Worm (Caenorhabditis elegans) whole organism, early embryonic: ENCODE measurements around the gene inx-2.

Experiments used
- B0310.2 ChIP-seq: sonication (generic microtip); optimal IDR thresholded peaks from 2 replicates; lab custom pipeline; 2016; ENCODE audit warnings: mild to moderate bottlenecking, missing genetic modification characterization, missing compliant biosample characterization
- aly-1 ChIP-seq: sonication (generic microtip); optimal IDR thresholded peaks from 2 replicates; lab custom pipeline; 2016; ENCODE audit warnings: missing genetic modification characterization, missing compliant biosample characterization
- ama-1 ChIP-seq: fragments of 150-350 bp; optimal IDR thresholded peaks from 2 replicates; lab custom pipeline; 2014
- ceh-13 ChIP-seq: fragments of 200-800 bp; sonication (Bioruptor generic); optimal IDR thresholded peaks from 2 replicates; lab custom pipeline; 2018; ENCODE audit warnings: mild to moderate bottlenecking, missing genetic modification characterization, missing compliant biosample characterization
- ceh-36 ChIP-seq: sonication (generic microtip); optimal IDR thresholded peaks from 2 replicates; lab custom pipeline; 2016; ENCODE audit warnings: missing genetic modification characterization, inconsistent platforms, missing compliant biosample characterization
- ets-7 ChIP-seq: sonication (generic microtip); optimal IDR thresholded peaks from 2 replicates; lab custom pipeline; 2016; ENCODE audit warnings: missing genotype, missing genetic modification characterization, missing compliant biosample characterization
- flt-1 ChIP-seq: fragments of 200-800 bp; sonication (Bioruptor generic); IDR thresholded peaks from 2 replicates; pipeline ENCODE4 v1.3.6; 2022; ENCODE audit warnings: missing genetic modification characterization, missing compliant biosample characterization
- hmbx-1 ChIP-seq: sonication (generic microtip); optimal IDR thresholded peaks from 2 replicates; lab custom pipeline; 2016; ENCODE audit warnings: mild to moderate bottlenecking, missing genetic modification characterization, missing compliant biosample characterization
- hnd-1 ChIP-seq: sonication (generic microtip); optimal IDR thresholded peaks from 2 replicates; lab custom pipeline; 2016; ENCODE audit warnings: missing genetic modification characterization, missing compliant biosample characterization
- sea-1 ChIP-seq: fragments of 200-800 bp; sonication (Bioruptor generic); conservative IDR thresholded peaks from 2 replicates; pipeline ENCODE4 v1.3.6; 2022; ENCODE audit warnings: missing genetic modification characterization, missing compliant biosample characterization
- tbx-11 ChIP-seq: fragments of 200-800 bp; sonication (Bioruptor generic); IDR thresholded peaks from 2 replicates; pipeline ENCODE4 v1.3.6; 2022; ENCODE audit warnings: missing genetic modification characterization, missing compliant biosample characterization
- tbx-37 ChIP-seq: fragments of 200-800 bp; sonication (Bioruptor generic); conservative IDR thresholded peaks from 2 replicates; pipeline ENCODE4 v1.3.6; 2022; ENCODE audit warnings: missing genetic modification reagents, missing genetic modification characterization, missing compliant biosample characterization
- tra-4 ChIP-seq: sonication (generic microtip); optimal IDR thresholded peaks from 2 replicates; lab custom pipeline; 2017; ENCODE audit warnings: missing genetic modification characterization, missing compliant biosample characterization

ce11 chrX:11279276-11279675, 17.3 kb downstream of the inx-2 start, which contains the start of gene F38B2.2:
- no peak for TF ChIP-seq tbx-11 (GFP tag; lab: Robert Waterston, UW)
- no peak for TF ChIP-seq ama-1
- TF ChIP-seq flt-1 = no peak
- no peak for TF ChIP-seq tra-4 (tag; lab: Kevin White, UChicago)
- no peak for TF ChIP-seq aly-1 (tag; lab: Kevin White, UChicago)
- TF ChIP-seq B0310.2 (tag; lab: Kevin White, UChicago) = no peak
- TF ChIP-seq hmbx-1 = no peak
- no peak for TF ChIP-seq sea-1 (GFP tag; lab: Robert Waterston, UW)
- TF ChIP-seq ets-7 = no peak
- no peak for TF ChIP-seq ceh-13 (GFP tag; lab: Kevin White, UChicago)
- no peak for TF ChIP-seq tbx-37 (GFP tag; lab: Robert Waterston, UW)
- TF ChIP-seq hnd-1 = no peak
- TF ChIP-seq ceh-36 (tag; lab: Kevin White, UChicago) = no peak
